Fruit fly (Drosophila melanogaster) whole organism, embryonic: ENCODE data around the gene SerRS-m.

Source experiments
- B-H1 ChIP-seq: fragments of 200-800 bp; sonication (Bioruptor generic); IDR thresholded peaks from 3 replicates; pipeline ENCODE4 v1.3.6; 2022; ENCODE audit warnings: missing biosample characterization, missing genetic modification characterization
- Blimp-1 ChIP-seq: fragments of 200-800 bp; sonication (Bioruptor generic); optimal IDR thresholded peaks from 3 replicates; lab custom pipeline; 2018; ENCODE audit warnings: missing biosample characterization, missing genetic modification characterization, mild to moderate bottlenecking, moderate library complexity, missing genetic modification reagents
- CG10147 ChIP-seq: fragments of 200-800 bp; sonication (Bioruptor generic); optimal IDR thresholded peaks from 2 replicates; lab custom pipeline; 2019; ENCODE audit warnings: missing biosample characterization, mild to moderate bottlenecking, missing genetic modification characterization, moderate library complexity
- CG10431 ChIP-seq: fragments of 200-800 bp; sonication (Bioruptor generic); optimal IDR thresholded peaks from 3 replicates; lab custom pipeline; 2018; ENCODE audit warnings: missing biosample characterization, mild to moderate bottlenecking, missing genetic modification characterization
- CG11695 ChIP-seq: fragments of 200-800 bp; sonication (Bioruptor generic); IDR thresholded peaks from 3 replicates; pipeline ENCODE4 v1.3.6; 2022; ENCODE audit warnings: missing biosample characterization, missing genetic modification characterization
- CG11696 ChIP-seq: fragments of 200-800 bp; sonication (Bioruptor generic); IDR thresholded peaks from 2 replicates; pipeline ENCODE4 v1.3.6; 2022; ENCODE audit warnings: missing biosample characterization, missing genetic modification characterization
- CG14050 ChIP-seq: fragments of 200-800 bp; sonication (Bioruptor generic); IDR thresholded peaks from 3 replicates; pipeline ENCODE4 v1.3.6; 2022; ENCODE audit warnings: missing biosample characterization, missing genetic modification characterization
- CG15479 ChIP-seq: fragments of 200-800 bp; sonication (Bioruptor generic); optimal IDR thresholded peaks from 3 replicates; lab custom pipeline; 2019; ENCODE audit warnings: missing biosample characterization, mild to moderate bottlenecking, missing genetic modification characterization, moderate library complexity
- CG17802 ChIP-seq: fragments of 200-800 bp; sonication (Bioruptor generic); optimal IDR thresholded peaks from 2 replicates; lab custom pipeline; 2018; ENCODE audit warnings: missing biosample characterization, mild to moderate bottlenecking, missing genetic modification characterization, moderate library complexity
- CG32532 ChIP-seq: fragments of 200-800 bp; sonication (Bioruptor generic); IDR thresholded peaks from 2 replicates; pipeline ENCODE4 v1.3.6; 2022; ENCODE audit warnings: missing biosample characterization, missing genetic modification characterization
- CG42726 ChIP-seq: fragments of 200-800 bp; sonication (Bioruptor generic); IDR thresholded peaks from 2 replicates; pipeline ENCODE4 v1.3.6; 2022; ENCODE audit warnings: missing biosample characterization, missing genetic modification characterization; ENCODE audit not compliant: partially characterized antibody
- CG4328 ChIP-seq: fragments of 200-800 bp; sonication (Bioruptor generic); optimal IDR thresholded peaks from 3 replicates; lab custom pipeline; 2017; ENCODE audit warnings: missing biosample characterization, missing genetic modification reagents, missing genetic modification characterization
- CG4707 ChIP-seq: fragments of 200-800 bp; sonication (Bioruptor generic); optimal IDR thresholded peaks from 2 replicates; lab custom pipeline; 2018; ENCODE audit warnings: missing biosample characterization, mild to moderate bottlenecking, missing genetic modification characterization, moderate library complexity
- CG6654 ChIP-seq: fragments of 200-800 bp; sonication (Bioruptor generic); optimal IDR thresholded peaks from 2 replicates; lab custom pipeline; 2017; ENCODE audit warnings: missing biosample characterization, mild to moderate bottlenecking, missing genetic modification characterization
- CG6689 ChIP-seq: fragments of 200-800 bp; sonication (Bioruptor generic); IDR thresholded peaks from 2 replicates; pipeline ENCODE4 v1.3.6; 2022; ENCODE audit warnings: missing biosample characterization, missing genetic modification characterization
- CG6791 ChIP-seq: fragments of 200-800 bp; sonication (Bioruptor generic); IDR thresholded peaks from 3 replicates; pipeline ENCODE4 v1.3.6; 2022; ENCODE audit warnings: missing biosample characterization, missing genetic modification characterization; ENCODE audit not compliant: partially characterized antibody
- CG7745 ChIP-seq: fragments of 200-800 bp; sonication (Bioruptor generic); optimal IDR thresholded peaks from 2 replicates; lab custom pipeline; 2018; ENCODE audit warnings: missing biosample characterization, mild to moderate bottlenecking, missing genetic modification characterization, moderate library complexity
- CG8281 ChIP-seq: fragments of 200-800 bp; sonication (Bioruptor generic); optimal IDR thresholded peaks from 2 replicates; lab custom pipeline; 2018; ENCODE audit warnings: missing biosample characterization, mild to moderate bottlenecking, missing genetic modification characterization, moderate library complexity
- CG8290 ChIP-seq, 3 experiments: fragments of 200-800 bp; sonication (Bioruptor generic); optimal IDR thresholded peaks; 2 replicates each; lab custom pipeline; 2016 to 2019; ENCODE audit warnings: missing biosample characterization in 3 of 3, missing genetic modification characterization in 3 of 3, mild to moderate bottlenecking in 2 of 3, moderate library complexity in 1 of 3
- CG9215 ChIP-seq: fragments of 200-800 bp; sonication (Bioruptor generic); IDR thresholded peaks from 2 replicates; pipeline ENCODE4 v1.3.6; 2022; ENCODE audit warnings: missing biosample characterization, missing genetic modification characterization
- CG9727 ChIP-seq: fragments of 200-800 bp; sonication (Bioruptor generic); optimal IDR thresholded peaks from 3 replicates; lab custom pipeline; 2017; ENCODE audit warnings: missing biosample characterization, mild to moderate bottlenecking, missing genetic modification characterization
- CTCF ChIP-seq: fragments of 200-800 bp; sonication (Bioruptor generic); optimal IDR thresholded peaks from 2 replicates; lab custom pipeline; 2017; ENCODE audit warnings: missing biosample characterization, mild to moderate bottlenecking, missing genetic modification characterization, moderate library complexity
- CrebB ChIP-seq: fragments of 200-800 bp; sonication (Bioruptor generic); optimal IDR thresholded peaks from 3 replicates; lab custom pipeline; 2018; ENCODE audit warnings: missing biosample characterization, mild to moderate bottlenecking, missing genetic modification characterization
- D19B ChIP-seq: fragments of 200-800 bp; sonication (Bioruptor generic); optimal IDR thresholded peaks from 2 replicates; lab custom pipeline; 2017; ENCODE audit warnings: missing biosample characterization, mild to moderate bottlenecking, missing genetic modification characterization
- Dbx ChIP-seq: fragments of 200-800 bp; sonication (Bioruptor generic); IDR thresholded peaks from 3 replicates; pipeline ENCODE4 v1.3.6; 2022; ENCODE audit warnings: missing biosample characterization, missing genetic modification characterization
- Dfd ChIP-seq, 2 experiments: fragments of >200 bp; optimal IDR thresholded peaks; 2 replicates each; lab custom pipeline; 2017; ENCODE audit warnings: missing biosample characterization in 2 of 2, missing genetic modification characterization in 2 of 2
- Dip2 ChIP-seq: fragments of 200-800 bp; sonication (Bioruptor generic); IDR thresholded peaks from 2 replicates; pipeline ENCODE4 v1.3.6; 2022; ENCODE audit warnings: missing biosample characterization, missing genetic modification characterization
- ERR ChIP-seq: fragments of 200-800 bp; sonication (Bioruptor generic); optimal IDR thresholded peaks from 2 replicates; lab custom pipeline; 2016; ENCODE audit warnings: missing biosample characterization, missing genetic modification characterization
- GATAe ChIP-seq: fragments of 200-800 bp; sonication (Bioruptor generic); conservative IDR thresholded peaks from 2 replicates; pipeline ENCODE4 v1.3.6; 2022; ENCODE audit warnings: missing biosample characterization, missing genetic modification characterization
- Hr39 ChIP-seq: fragments of >200 bp; optimal IDR thresholded peaks from 2 replicates; lab custom pipeline; 2017
- Mad ChIP-seq: fragments of 200-800 bp; sonication (Bioruptor generic); optimal IDR thresholded peaks from 2 replicates; lab custom pipeline; 2016; ENCODE audit warnings: missing biosample characterization, missing genetic modification characterization
- Nf-YB ChIP-seq: fragments of 200-800 bp; sonication (Bioruptor generic); optimal IDR thresholded peaks from 3 replicates; lab custom pipeline; 2019; ENCODE audit warnings: missing biosample characterization, mild to moderate bottlenecking, missing genetic modification characterization, moderate library complexity
- Opbp ChIP-seq: fragments of 200-800 bp; sonication (Bioruptor generic); IDR thresholded peaks from 3 replicates; pipeline ENCODE4 v1.3.6; 2022; ENCODE audit warnings: missing biosample characterization, missing genetic modification characterization; ENCODE audit not compliant: partially characterized antibody
- Stat92E ChIP-seq, 3 experiments: fragments of >200 bp in 2 of 3; fragments of 200-800 bp in 1 of 3; sonication (Bioruptor generic) in 1 of 3; optimal IDR thresholded peaks; 2 replicates each; lab custom pipeline; 2017 to 2019; ENCODE audit warnings: missing biosample characterization in 3 of 3, missing genetic modification characterization in 3 of 3, mild to moderate bottlenecking in 1 of 3, moderate library complexity in 1 of 3
- ci ChIP-seq: fragments of 200-800 bp; sonication (Bioruptor generic); IDR thresholded peaks from 3 replicates; pipeline ENCODE4 v1.3.6; 2022; ENCODE audit warnings: missing biosample characterization, missing genetic modification characterization
- crc ChIP-seq: fragments of 200-800 bp; sonication (Bioruptor generic); optimal IDR thresholded peaks from 2 replicates; lab custom pipeline; 2016; ENCODE audit warnings: missing biosample characterization, missing genetic modification characterization
- cwo ChIP-seq: fragments of 200-800 bp; sonication (Bioruptor generic); optimal IDR thresholded peaks from 3 replicates; lab custom pipeline; 2017; ENCODE audit warnings: missing biosample characterization, missing genetic modification characterization, mild to moderate bottlenecking, moderate library complexity, missing genetic modification reagents
- danr ChIP-seq: fragments of 200-800 bp; sonication (Bioruptor generic); IDR thresholded peaks from 2 replicates; pipeline ENCODE4 v1.3.6; 2022; ENCODE audit warnings: missing biosample characterization, missing genetic modification characterization
- dysf ChIP-seq: fragments of 200-800 bp; sonication (Bioruptor generic); IDR thresholded peaks from 3 replicates; pipeline ENCODE4 v1.3.6; 2022; ENCODE audit warnings: missing biosample characterization, missing genetic modification characterization
- eyg ChIP-seq: fragments of 200-800 bp; sonication (Bioruptor generic); optimal IDR thresholded peaks from 3 replicates; lab custom pipeline; 2016; ENCODE audit warnings: missing biosample characterization, missing genetic modification characterization
- fd3F ChIP-seq: fragments of 200-800 bp; sonication (Bioruptor generic); optimal IDR thresholded peaks from 2 replicates; lab custom pipeline; 2018; ENCODE audit warnings: missing biosample characterization, mild to moderate bottlenecking, missing genetic modification characterization, moderate library complexity
- gcm ChIP-seq: fragments of 200-800 bp; sonication (Bioruptor generic); optimal IDR thresholded peaks from 2 replicates; lab custom pipeline; 2019; ENCODE audit warnings: missing biosample characterization, mild to moderate bottlenecking, missing genetic modification characterization, moderate library complexity
- grau ChIP-seq: fragments of 200-800 bp; optimal IDR thresholded peaks from 3 replicates; lab custom pipeline; 2019; ENCODE audit warnings: missing biosample characterization, mild to moderate bottlenecking, missing genetic modification characterization, moderate library complexity
- kni ChIP-seq: fragments of 200-800 bp; sonication (Bioruptor generic); optimal IDR thresholded peaks from 3 replicates; lab custom pipeline; 2017; ENCODE audit warnings: mild to moderate bottlenecking, missing biosample characterization, missing genetic modification reagents, missing genetic modification characterization
- peb ChIP-seq: fragments of 200-800 bp; sonication (Bioruptor generic); IDR thresholded peaks from 2 replicates; pipeline ENCODE4 v1.3.6; 2022; ENCODE audit warnings: missing biosample characterization, missing genetic modification characterization
- repo ChIP-seq: fragments of 200-800 bp; sonication (Bioruptor generic); optimal IDR thresholded peaks from 2 replicates; lab custom pipeline; 2016; ENCODE audit warnings: missing biosample characterization, missing genetic modification characterization
- shn ChIP-seq: fragments of 200-800 bp; sonication (Bioruptor generic); optimal IDR thresholded peaks from 3 replicates; lab custom pipeline; 2016; ENCODE audit warnings: missing biosample characterization, missing genetic modification characterization
- ssp ChIP-seq: fragments of 200-800 bp; sonication (Bioruptor generic); IDR thresholded peaks from 2 replicates; pipeline ENCODE4 v1.3.6; 2022; ENCODE audit warnings: missing biosample characterization, missing genetic modification characterization
- stc ChIP-seq: fragments of 200-800 bp; sonication (Bioruptor generic); IDR thresholded peaks from 2 replicates; pipeline ENCODE4 v1.3.6; 2022; ENCODE audit warnings: missing biosample characterization, missing genetic modification characterization
- toy ChIP-seq: fragments of 200-800 bp; sonication (Bioruptor generic); IDR thresholded peaks from 2 replicates; pipeline ENCODE4 v1.3.6; 2022; ENCODE audit warnings: missing biosample characterization, missing genetic modification characterization
- usp ChIP-seq: fragments of >200 bp; optimal IDR thresholded peaks from 2 replicates; lab custom pipeline; 2017; ENCODE audit warnings: missing biosample characterization, missing genetic modification characterization
- vfl ChIP-seq: fragments of 200-800 bp; sonication (Bioruptor generic); optimal IDR thresholded peaks from 2 replicates; lab custom pipeline; 2016; ENCODE audit warnings: missing biosample characterization, missing genetic modification characterization

Gene SerRS-m

dm6 chr3R:15371833-15372232 lies 31.4 kb downstream of the SerRS-m start, which contains the start of the genes Ccm3 and CG6136 (continued):
- TF ChIP-seq CG15479 (GFP tag; lab: Kevin White, UChicago) (no peak), Opbp (GFP tag; lab: Robert Waterston, UW) (peak; percentile 93), CG11696 (GFP tag; lab: Robert Waterston, UW) (no peak), GATAe (no peak), CG10147 (GFP tag; lab: Kevin White, UChicago) (peak; percentile 48), CG8281 (tag; lab: Kevin White, UChicago) (no peak), grau (peak; percentile 54), Dfd (GFP tag; optimal IDR thresholded peaks at IDR 0.05; lab: Kevin White, UChicago) (no peak), eyg (GFP tag; lab: Kevin White, UChicago) (peak; percentile 31), stc (no peak), ERR (GFP tag; lab: Kevin White, UChicago) (peak; percentile 21), Mad (no peak), Dbx (GFP tag; lab: Robert Waterston, UW) (peak; percentile 75), CG6654 (GFP tag; lab: Kevin White, UChicago) (no peak), CG11695 (GFP tag; lab: Robert Waterston, UW) (0 out of 3 replicates have a peak, but pooled peaks have one; percentile 23), ssp (GFP tag; lab: Robert Waterston, UW) (no peak), B-H1 (GFP tag; lab: Robert Waterston, UW) (no peak), CTCF (GFP tag; lab: Kevin White, UChicago) (no peak), CG10431 (no peak), CG4707 (GFP tag; lab: Kevin White, UChicago) (no peak), Dip2 (no peak), CG4328 (no peak), CG14050 (GFP tag; lab: Robert Waterston, UW) (no peak), vfl (GFP tag; lab: Kevin White, UChicago) (peak; percentile 36), repo (GFP tag; lab: Kevin White, UChicago) (peak; percentile 39), CG8290 (GFP tag; optimal IDR thresholded peaks at IDR 0.05; lab: Kevin White, UChicago) (no peak), CG8290 (tag; optimal IDR thresholded peaks at IDR 0.05; lab: Kevin White, UChicago) (peak in 1 of 2 experiments; percentile 69), Nf-YB (GFP tag; lab: Kevin White, UChicago) (no peak), danr (no peak), CG17802 (tag; lab: Kevin White, UChicago) (no peak), toy (GFP tag; lab: Robert Waterston, UW) (no peak), kni (GFP tag; lab: Kevin White, UChicago) (no peak), peb (GFP tag; lab: Robert Waterston, UW) (no peak), ci (GFP tag; lab: Robert Waterston, UW) (peak; percentile 64; the same call in 2 of the 3 replicates), CG6791 (peak; percentile 93), Hr39 (lab: Kevin White, UChicago) (peak; percentile 64), CG9215 (no peak), cwo (GFP tag; lab: Kevin White, UChicago) (no peak), CG32532 (GFP tag; lab: Robert Waterston, UW) (peak; percentile 62), crc (GFP tag; lab: Kevin White, UChicago) (no peak), usp (GFP tag; lab: Kevin White, UChicago) (no peak), CG42726 (GFP tag; lab: Robert Waterston, UW) (peak; percentile 89; the same call in 1 of the 2 replicates), CG9727 (GFP tag; lab: Kevin White, UChicago) (peak; percentile 25), shn (peak; percentile 12), Stat92E (GFP tag; optimal IDR thresholded peaks at IDR 0.05; lab: Kevin White, UChicago) (no peak), gcm (GFP tag; lab: Kevin White, UChicago) (peak; percentile 27), CG6689 (GFP tag; lab: Robert Waterston, UW) (0 out of 2 replicates have a peak, but pooled peaks have one; percentile 21), CrebB (tag; lab: Kevin White, UChicago) (peak; percentile 21), dysf (GFP tag; lab: Robert Waterston, UW) (peak; percentile 43; the same call in 2 of the 3 replicates), D19B (GFP tag; lab: Kevin White, UChicago) (no peak), CG7745 (tag; lab: Kevin White, UChicago) (no peak), fd3F (no peak), Blimp-1 (GFP tag; lab: Kevin White, UChicago) (no peak)
